Worm (Caenorhabditis elegans): ENCODE measurements around the gene nspb-8.

nspb-8 gene

ce11 chrII:14605026-14605425, 24.6 kb upstream of the nspb-8 start:
- TF ChIP-seq C34B4.2 (tag; optimal IDR thresholded peaks at IDR 0.05), result no peak
- no peak for TF ChIP-seq irx-1 (tag; optimal IDR thresholded peaks at IDR 0.05)
- TF ChIP-seq ama-1 (optimal IDR thresholded peaks at IDR 0.05), result no peak

- TF ChIP-seq blmp-1 (tag; optimal IDR thresholded peaks at IDR 0.05), result no peak
- TF ChIP-seq ztf-4 (tag; optimal IDR thresholded peaks at IDR 0.05), result peak; percentile 49
- peak; percentile 15 for TF ChIP-seq elt-2 (tag; optimal IDR thresholded peaks at IDR 0.05)
Measured at ce11 chrII:14604261-14604660, 23.8 kb upstream of the nspb-8 start.

DNA sequence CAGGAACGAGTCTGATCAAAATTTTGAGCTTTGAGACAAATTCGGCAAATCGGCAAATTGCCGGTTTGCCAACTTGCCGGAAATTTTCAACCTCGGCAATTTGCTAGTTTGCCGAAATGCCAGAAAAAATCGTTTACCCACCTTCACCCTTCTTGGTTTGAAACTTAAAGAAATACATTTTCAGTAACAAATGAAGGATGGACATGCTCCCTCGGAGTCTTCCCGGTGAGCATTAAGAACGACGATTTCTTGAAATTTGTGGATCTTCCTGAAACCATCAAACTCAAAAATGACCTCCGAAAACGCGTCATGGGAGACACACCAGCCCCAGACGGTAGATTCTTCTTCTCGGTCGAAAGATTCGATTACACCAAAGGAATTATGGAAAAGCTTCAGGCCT, 22.3 kb upstream of the nspb-8 start:
- TF ChIP-seq efl-1 (optimal IDR thresholded peaks at IDR 0.05) (no peak), efl-1 (GFP tag; optimal IDR thresholded peaks at IDR 0.05 in 1 of 2) (peak in 1 of 2 experiments; percentile 51), C34B4.2 (tag; optimal IDR thresholded peaks at IDR 0.05) (no peak)

ce11 chrII:14600852-14601313, 20.4 kb upstream of the nspb-8 start, which contains the start of gene tps-2:
tps-2 (plus strand) TSS chrII:14600902.
- TF ChIP-seq C04F5.9 (tag; optimal IDR thresholded peaks at IDR 0.05), result no peak
- peak; percentile 63 for TF ChIP-seq ama-1 (optimal IDR thresholded peaks at IDR 0.05)

ce11 chrII:14599933-14600630, 19.6 kb upstream of the nspb-8 start:
- TF ChIP-seq mep-1 (tag; optimal IDR thresholded peaks at IDR 0.05), result peak; percentile 31
- TF ChIP-seq swsn-7 (tag; optimal IDR thresholded peaks at IDR 0.05), result no peak
- TF ChIP-seq nhr-20 (tag; optimal IDR thresholded peaks at IDR 0.05), result peak; percentile 61
- TF ChIP-seq elt-3 (tag; optimal IDR thresholded peaks at IDR 0.05), result peak in 4 of 6 experiments; percentile 33 to 54 (median 39)
- peak; percentile 41 for TF ChIP-seq nhr-71 (tag; optimal IDR thresholded peaks at IDR 0.05)
- TF ChIP-seq fkh-10 (GFP tag; optimal IDR thresholded peaks at IDR 0.05), result no peak
- peak; percentile 0 for TF ChIP-seq sup-37 (GFP tag; optimal IDR thresholded peaks at IDR 0.05)
- TF ChIP-seq lir-3 (tag; optimal IDR thresholded peaks at IDR 0.05; ENCODE audit: poor library complexity), result no peak
- TF ChIP-seq lin-14 (GFP tag; optimal IDR thresholded peaks at IDR 0.05), result peak; percentile 69
- peak; percentile 46 for TF ChIP-seq blmp-1 (tag; optimal IDR thresholded peaks at IDR 0.05)
- peak in 1 of 2 experiments; percentile 45 for TF ChIP-seq lin-35 (GFP tag; optimal IDR thresholded peaks at IDR 0.05)
- peak; percentile 59 for TF ChIP-seq snu-23 (GFP tag; optimal IDR thresholded peaks at IDR 0.05)
- TF ChIP-seq C16A3.4 (tag; optimal IDR thresholded peaks at IDR 0.05), result peak; percentile 18
- peak; percentile 31 for TF ChIP-seq nhr-19 (GFP tag; conservative IDR thresholded peaks at IDR 0.05)
- TF ChIP-seq fkh-4 (tag; optimal IDR thresholded peaks at IDR 0.05; ENCODE audit: borderline replicate concordance), result no peak
- TF ChIP-seq elt-2 (tag; optimal IDR thresholded peaks at IDR 0.05), result peak; percentile 7
- TF ChIP-seq ets-5 (GFP tag; IDR thresholded peaks at IDR 0.05), result no peak
- peak in 1 of 2 experiments; percentile 10 for TF ChIP-seq lsy-2 (tag; optimal IDR thresholded peaks at IDR 0.05)
- TF ChIP-seq ztf-11 (tag; optimal IDR thresholded peaks at IDR 0.05), result no peak
- TF ChIP-seq nhr-90 (tag; optimal IDR thresholded peaks at IDR 0.05; ENCODE audit: poor library complexity), result peak; percentile 48
- peak; percentile 92 for TF ChIP-seq nhr-85 (tag)
- peak; percentile 22 for TF ChIP-seq ama-1 (optimal IDR thresholded peaks at IDR 0.05)

ce11 chrII:14599284-14599862, 18.9 kb upstream of the nspb-8 start:
- no peak for TF ChIP-seq nhr-85 (tag)
- peak; percentile 6 for TF ChIP-seq mep-1 (tag; optimal IDR thresholded peaks at IDR 0.05)

- TF ChIP-seq zip-4 (GFP tag; optimal IDR thresholded peaks at IDR 0.05) (no peak), ztf-11 (tag; optimal IDR thresholded peaks at IDR 0.05) (no peak), nhr-77 (tag; optimal IDR thresholded peaks at IDR 0.05) (peak; percentile 84), egl-27 (tag; optimal IDR thresholded peaks at IDR 0.05) (peak in 1 of 2 experiments; percentile 10), swsn-7 (tag; optimal IDR thresholded peaks at IDR 0.05) (peak; percentile 69), mab-9 (GFP tag; IDR thresholded peaks at IDR 0.05) (no peak), egl-13 (tag; optimal IDR thresholded peaks at IDR 0.05) (no peak), ama-1 (optimal IDR thresholded peaks at IDR 0.05) (peak; percentile 32), unc-130 (tag; optimal IDR thresholded peaks at IDR 0.05) (peak; percentile 61), tlp-1 (tag; optimal IDR thresholded peaks at IDR 0.05) (no peak), nhr-85 (tag) (peak; percentile 67), nhr-90 (tag; optimal IDR thresholded peaks at IDR 0.05; ENCODE audit: poor library complexity) (peak; percentile 66), snu-23 (GFP tag; optimal IDR thresholded peaks at IDR 0.05) (peak; percentile 87), fkh-8 (tag; optimal IDR thresholded peaks at IDR 0.05) (peak; percentile 73), ceh-90 (tag; optimal IDR thresholded peaks at IDR 0.05) (no peak), Y116A8C.19 (tag; optimal IDR thresholded peaks at IDR 0.05; ENCODE audit: borderline replicate concordance) (no peak), nhr-20 (tag; optimal IDR thresholded peaks at IDR 0.05) (peak; percentile 84), lir-3 (tag; optimal IDR thresholded peaks at IDR 0.05; ENCODE audit: poor library complexity) (peak; percentile 51)
Measured at ce11 chrII:14598367-14598766, 17.9 kb upstream of the nspb-8 start.
